Fruit fly (Drosophila melanogaster) whole organism: ENCODE measurements around the gene hid.

ENCODE experiments used
- Dll ChIP-seq: fragments of >200 bp; optimal IDR thresholded peaks from 2 replicates; lab custom pipeline; 2017
- EcR ChIP-seq, 2 experiments: fragments of >200 bp; optimal IDR thresholded peaks; 2 replicates each; lab custom pipeline; 2017; ENCODE audit warnings: missing biosample characterization in 2 of 2, missing genetic modification characterization in 2 of 2, missing genetic modification reagents in 2 of 2
- pan ChIP-seq: fragments of >200 bp; optimal IDR thresholded peaks from 2 replicates; lab custom pipeline; 2017
- psq ChIP-seq: fragments of >200 bp; optimal IDR thresholded peaks from 2 replicates; lab custom pipeline; 2017

DNA sequence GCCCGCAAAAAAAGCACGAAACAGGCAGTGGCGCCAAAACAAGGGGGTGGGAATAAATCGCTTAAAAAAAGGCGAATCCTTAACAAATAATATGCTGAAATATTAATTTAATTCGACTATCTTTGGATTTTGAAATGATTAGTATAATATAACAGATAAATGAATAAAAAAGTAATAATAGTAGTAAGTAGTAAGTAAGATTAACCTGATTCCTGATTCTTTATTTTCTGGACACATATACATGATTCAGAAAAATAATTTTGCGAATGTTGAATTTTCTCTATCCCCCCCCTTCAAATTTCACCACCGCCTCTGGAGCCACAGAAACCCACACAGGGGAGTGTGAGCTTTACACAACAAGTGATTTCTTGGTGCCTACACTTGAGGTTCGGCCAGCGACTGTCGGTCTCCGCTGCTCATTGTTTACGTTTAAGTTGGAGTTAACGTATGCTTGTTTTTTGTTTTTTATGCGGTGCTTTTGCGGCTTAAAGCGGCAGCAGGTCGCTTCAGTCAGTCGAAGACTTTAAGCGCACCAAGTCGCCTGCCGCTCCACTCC lies 36.9 kb downstream of the hid start, which contains the start of gene CG7330:
- TF ChIP-seq pan (lab: Kevin White, UChicago) = no peak
- TF ChIP-seq EcR (GFP tag; optimal IDR thresholded peaks at IDR 0.05; lab: Kevin White, UChicago) = no peak
- no peak for TF ChIP-seq psq (lab: Kevin White, UChicago)
- no peak for TF ChIP-seq Dll (lab: Kevin White, UChicago)
